Worm (Caenorhabditis elegans) whole organism, early embryonic: Measurements from ENCODE around the gene lin-48.

Source experiments
- B0310.2 ChIP-seq: sonication (generic microtip); optimal IDR thresholded peaks from 2 replicates; lab custom pipeline; 2016; ENCODE audit warnings: mild to moderate bottlenecking, missing genetic modification characterization, missing compliant biosample characterization
- ama-1 ChIP-seq: fragments of 150-350 bp; optimal IDR thresholded peaks from 2 replicates; lab custom pipeline; 2014
- ceh-13 ChIP-seq: fragments of 200-800 bp; sonication (Bioruptor generic); optimal IDR thresholded peaks from 2 replicates; lab custom pipeline; 2018; ENCODE audit warnings: mild to moderate bottlenecking, missing genetic modification characterization, missing compliant biosample characterization
- ceh-36 ChIP-seq: sonication (generic microtip); optimal IDR thresholded peaks from 2 replicates; lab custom pipeline; 2016; ENCODE audit warnings: missing genetic modification characterization, inconsistent platforms, missing compliant biosample characterization
- flt-1 ChIP-seq: fragments of 200-800 bp; sonication (Bioruptor generic); IDR thresholded peaks from 2 replicates; pipeline ENCODE4 v1.3.6; 2022; ENCODE audit warnings: missing genetic modification characterization, missing compliant biosample characterization
- hmg-4 ChIP-seq: fragments of 200-800 bp; sonication (Bioruptor generic); optimal IDR thresholded peaks from 2 replicates; lab custom pipeline; 2018; ENCODE audit warnings: mild to moderate bottlenecking, missing genetic modification characterization, missing compliant biosample characterization
- hnd-1 ChIP-seq: sonication (generic microtip); optimal IDR thresholded peaks from 2 replicates; lab custom pipeline; 2016; ENCODE audit warnings: missing genetic modification characterization, missing compliant biosample characterization
- pes-1 ChIP-seq: fragments of 200-800 bp; sonication (Bioruptor generic); IDR thresholded peaks from 2 replicates; pipeline ENCODE4 v1.3.6; 2022; ENCODE audit warnings: missing genetic modification reagents, missing genetic modification characterization, missing compliant biosample characterization
- scrt-1 ChIP-seq: fragments of 200-800 bp; sonication (Bioruptor generic); IDR thresholded peaks from 2 replicates; pipeline ENCODE4 v1.3.6; 2022; ENCODE audit warnings: missing genetic modification characterization, missing compliant biosample characterization
- sea-1 ChIP-seq: fragments of 200-800 bp; sonication (Bioruptor generic); conservative IDR thresholded peaks from 2 replicates; pipeline ENCODE4 v1.3.6; 2022; ENCODE audit warnings: missing genetic modification characterization, missing compliant biosample characterization
- tbx-37 ChIP-seq: fragments of 200-800 bp; sonication (Bioruptor generic); conservative IDR thresholded peaks from 2 replicates; pipeline ENCODE4 v1.3.6; 2022; ENCODE audit warnings: missing genetic modification reagents, missing genetic modification characterization, missing compliant biosample characterization
- tra-4 ChIP-seq: sonication (generic microtip); optimal IDR thresholded peaks from 2 replicates; lab custom pipeline; 2017; ENCODE audit warnings: missing genetic modification characterization, missing compliant biosample characterization

DNA sequence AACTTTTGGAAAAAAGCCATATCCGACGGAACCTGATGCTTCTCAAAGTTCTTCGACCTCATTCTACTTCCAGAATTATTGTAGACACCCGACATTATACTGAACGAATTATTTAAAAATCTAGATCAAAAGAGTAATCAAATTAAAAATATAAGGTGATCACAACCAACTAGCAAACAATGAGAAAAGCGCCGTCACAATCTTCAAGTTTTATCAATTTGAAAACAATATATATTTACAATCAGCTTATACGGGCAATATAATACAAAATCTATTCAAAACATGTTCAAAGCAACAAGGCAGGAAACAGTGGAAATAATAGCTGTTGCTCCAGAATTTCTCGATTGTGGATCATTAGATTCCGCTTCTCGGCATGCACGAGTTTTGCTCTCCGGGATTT, 20.4 kb upstream of the lin-48 start, which contains the start of gene C14B1.12:
- TF ChIP-seq hnd-1 (tag; lab: Kevin White, UChicago) (no peak), ama-1 (no peak), tra-4 (tag; lab: Kevin White, UChicago) (no peak), ceh-13 (GFP tag; lab: Kevin White, UChicago) (no peak), hmg-4 (GFP tag; lab: Kevin White, UChicago) (no peak), sea-1 (no peak), ceh-36 (tag; lab: Kevin White, UChicago) (no peak), scrt-1 (GFP tag; lab: Robert Waterston, UW) (no peak), B0310.2 (tag; lab: Kevin White, UChicago) (no peak), flt-1 (GFP tag; lab: Robert Waterston, UW) (no peak), tbx-37 (no peak), pes-1 (GFP tag; lab: Robert Waterston, UW) (no peak)
